Worm (Caenorhabditis elegans) whole organism, L2 larva: ENCODE measurements around the gene C09H10.4.

Experiments
- C34F6.9 ChIP-seq: fragments of 150-350 bp; optimal IDR thresholded peaks from 2 replicates; lab custom pipeline; 2014; ENCODE audit warnings: missing biosample characterization, missing genetic modification characterization
- F13H6.1 ChIP-seq: sonication (generic microtip); optimal IDR thresholded peaks from 2 replicates; lab custom pipeline; 2016; ENCODE audit warnings: missing genetic modification characterization, missing compliant biosample characterization
- R02D3.7 ChIP-seq: fragments of 150-350 bp; optimal IDR thresholded peaks from 2 replicates; lab custom pipeline; 2014; ENCODE audit warnings: missing biosample characterization, missing genetic modification characterization
- ZK546.5 ChIP-seq: sonication (generic microtip); optimal IDR thresholded peaks from 2 replicates; lab custom pipeline; 2017; ENCODE audit warnings: missing biosample characterization, missing genetic modification characterization
- alr-1 ChIP-seq: fragments of 150-350 bp; optimal IDR thresholded peaks from 2 replicates; lab custom pipeline; 2014; ENCODE audit warnings: missing biosample characterization, missing genetic modification characterization
- aly-2 ChIP-seq: fragments of 150-350 bp; optimal IDR thresholded peaks from 2 replicates; lab custom pipeline; 2014; ENCODE audit warnings: missing biosample characterization, missing genetic modification characterization
- ama-1 ChIP-seq: fragments of 150-350 bp; optimal IDR thresholded peaks from 2 replicates; lab custom pipeline; 2018; ENCODE audit warnings: inconsistent platforms
- blmp-1 ChIP-seq: sonication (generic microtip); optimal IDR thresholded peaks from 2 replicates; lab custom pipeline; 2017; ENCODE audit warnings: missing genetic modification characterization, mild to moderate bottlenecking, missing compliant biosample characterization, antibody characterized with exemption, moderate library complexity; ENCODE audit not compliant: insufficient read depth
- ceh-16 ChIP-seq: fragments of 150-350 bp; optimal IDR thresholded peaks from 2 replicates; lab custom pipeline; 2014; ENCODE audit warnings: missing biosample characterization, missing genetic modification characterization
- ceh-82 ChIP-seq: fragments of 150-350 bp; optimal IDR thresholded peaks from 2 replicates; lab custom pipeline; 2014; ENCODE audit warnings: missing biosample characterization, missing genetic modification characterization
- crh-2 ChIP-seq: sonication (generic microtip); optimal IDR thresholded peaks from 2 replicates; lab custom pipeline; 2017; ENCODE audit warnings: missing biosample characterization, missing genetic modification characterization
- dmd-4 ChIP-seq: sonication (generic microtip); optimal IDR thresholded peaks from 2 replicates; lab custom pipeline; 2017; ENCODE audit warnings: missing biosample characterization, missing genetic modification characterization
- egl-27 ChIP-seq: sonication (generic microtip); optimal IDR thresholded peaks from 3 replicates; lab custom pipeline; 2017; ENCODE audit warnings: missing biosample characterization, missing genetic modification reagents, missing genetic modification characterization
- elt-1 ChIP-seq: fragments of 150-350 bp; optimal IDR thresholded peaks from 2 replicates; lab custom pipeline; 2014; ENCODE audit warnings: missing biosample characterization, missing genetic modification characterization
- elt-3 ChIP-seq: sonication (generic microtip); optimal IDR thresholded peaks from 2 replicates; lab custom pipeline; 2017; ENCODE audit warnings: missing biosample characterization, missing genetic modification characterization
- fos-1 ChIP-seq: fragments of 150-350 bp; optimal IDR thresholded peaks from 2 replicates; lab custom pipeline; 2014; ENCODE audit warnings: missing biosample characterization, missing genetic modification characterization
- gmeb-1 ChIP-seq: fragments of 150-350 bp; optimal IDR thresholded peaks from 2 replicates; lab custom pipeline; 2014; ENCODE audit warnings: missing biosample characterization, missing genetic modification characterization
- lin-13 ChIP-seq: fragments of 150-350 bp; optimal IDR thresholded peaks from 2 replicates; lab custom pipeline; 2014; ENCODE audit warnings: missing biosample characterization, missing genetic modification reagents, missing genetic modification characterization
- lin-39 ChIP-seq: fragments of 150-350 bp; optimal IDR thresholded peaks from 2 replicates; lab custom pipeline; 2014; ENCODE audit warnings: missing biosample characterization, missing genetic modification reagents, missing genetic modification characterization
- mbf-1 ChIP-seq: sonication (generic microtip); optimal IDR thresholded peaks from 2 replicates; lab custom pipeline; 2017; ENCODE audit warnings: missing biosample characterization, missing genetic modification characterization
- mdl-1 ChIP-seq, 2 experiments: fragments of 150-350 bp in 1 of 2; sonication (generic microtip) in 1 of 2; optimal IDR thresholded peaks; 2 replicates each; lab custom pipeline; 2017; ENCODE audit warnings: missing biosample characterization in 2 of 2, missing genetic modification characterization in 2 of 2
- nhr-10 ChIP-seq: sonication (generic microtip); optimal IDR thresholded peaks from 2 replicates; lab custom pipeline; 2017; ENCODE audit warnings: missing biosample characterization, missing genetic modification characterization
- nhr-11 ChIP-seq: fragments of 150-350 bp; optimal IDR thresholded peaks from 2 replicates; lab custom pipeline; 2014; ENCODE audit warnings: missing biosample characterization, missing genetic modification characterization
- nhr-12 ChIP-seq: fragments of 150-350 bp; optimal IDR thresholded peaks from 2 replicates; lab custom pipeline; 2014; ENCODE audit warnings: missing biosample characterization, missing genetic modification characterization
- nhr-129 ChIP-seq: fragments of 150-350 bp; optimal IDR thresholded peaks from 2 replicates; lab custom pipeline; 2014; ENCODE audit warnings: missing biosample characterization, missing genetic modification characterization
- nhr-21 ChIP-seq: fragments of 150-350 bp; optimal IDR thresholded peaks from 2 replicates; lab custom pipeline; 2014; ENCODE audit warnings: missing biosample characterization, missing genetic modification characterization
- nhr-23 ChIP-seq: fragments of 150-350 bp; optimal IDR thresholded peaks from 2 replicates; lab custom pipeline; 2014; ENCODE audit warnings: missing biosample characterization, missing genetic modification reagents, missing genetic modification characterization
- nhr-6 ChIP-seq: fragments of 150-350 bp; optimal IDR thresholded peaks from 2 replicates; lab custom pipeline; 2014; ENCODE audit warnings: missing biosample characterization, missing genetic modification characterization
- nhr-77 ChIP-seq: fragments of 150-350 bp; optimal IDR thresholded peaks from 2 replicates; lab custom pipeline; 2014; ENCODE audit warnings: missing biosample characterization, missing genetic modification characterization
- peb-1 ChIP-seq: fragments of 150-350 bp; optimal IDR thresholded peaks from 2 replicates; lab custom pipeline; 2014; ENCODE audit warnings: missing biosample characterization, missing genetic modification characterization
- skn-1 ChIP-seq: sonication (generic microtip); optimal IDR thresholded peaks from 2 replicates; lab custom pipeline; 2017; ENCODE audit warnings: missing biosample characterization, missing genetic modification characterization
- sma-3 ChIP-seq: sonication (generic microtip); optimal IDR thresholded peaks from 2 replicates; lab custom pipeline; 2016; ENCODE audit warnings: missing genetic modification reagents, missing genetic modification characterization, missing compliant biosample characterization
- sma-9 ChIP-seq, 2 experiments: fragments of 150-350 bp in 1 of 2; sonication (generic microtip) in 1 of 2; optimal IDR thresholded peaks; 2 replicates each; lab custom pipeline; 2014 to 2016; ENCODE audit warnings: missing genetic modification characterization in 2 of 2, mild to moderate bottlenecking in 1 of 2, missing biosample characterization in 1 of 2, missing compliant biosample characterization in 1 of 2, missing genetic modification reagents in 1 of 2, moderate library complexity in 1 of 2
- snpc-4 ChIP-seq: fragments of 150-350 bp; optimal IDR thresholded peaks from 2 replicates; lab custom pipeline; 2014; ENCODE audit warnings: missing biosample characterization, missing genetic modification characterization
- unc-39 ChIP-seq: fragments of 150-350 bp; optimal IDR thresholded peaks from 2 replicates; lab custom pipeline; 2014; ENCODE audit warnings: missing biosample characterization, missing genetic modification characterization
- unc-55 ChIP-seq: fragments of 150-350 bp; sonication (generic microtip); optimal IDR thresholded peaks from 3 replicates; lab custom pipeline; 2014; ENCODE audit warnings: missing biosample characterization, missing genetic modification reagents, missing genetic modification characterization
- unc-62 ChIP-seq: fragments of 150-350 bp; optimal IDR thresholded peaks from 2 replicates; lab custom pipeline; 2014; ENCODE audit warnings: missing biosample characterization, missing genetic modification reagents, missing genetic modification characterization
- zag-1 ChIP-seq: fragments of 150-350 bp; optimal IDR thresholded peaks from 2 replicates; lab custom pipeline; 2014; ENCODE audit warnings: missing biosample characterization, missing genetic modification characterization
- ztf-1 ChIP-seq: fragments of 200-800 bp; sonication (Bioruptor generic); conservative IDR thresholded peaks from 2 replicates; pipeline ENCODE4 v1.3.6; 2022; ENCODE audit warnings: missing genetic modification characterization, missing compliant biosample characterization
- ztf-11 ChIP-seq: sonication (generic microtip); optimal IDR thresholded peaks from 2 replicates; lab custom pipeline; 2017; ENCODE audit warnings: missing biosample characterization, missing genetic modification characterization
- ztf-4 ChIP-seq: fragments of 150-350 bp; optimal IDR thresholded peaks from 2 replicates; lab custom pipeline; 2014; ENCODE audit warnings: missing biosample characterization, missing genetic modification characterization

The C09H10.4 gene

DNA sequence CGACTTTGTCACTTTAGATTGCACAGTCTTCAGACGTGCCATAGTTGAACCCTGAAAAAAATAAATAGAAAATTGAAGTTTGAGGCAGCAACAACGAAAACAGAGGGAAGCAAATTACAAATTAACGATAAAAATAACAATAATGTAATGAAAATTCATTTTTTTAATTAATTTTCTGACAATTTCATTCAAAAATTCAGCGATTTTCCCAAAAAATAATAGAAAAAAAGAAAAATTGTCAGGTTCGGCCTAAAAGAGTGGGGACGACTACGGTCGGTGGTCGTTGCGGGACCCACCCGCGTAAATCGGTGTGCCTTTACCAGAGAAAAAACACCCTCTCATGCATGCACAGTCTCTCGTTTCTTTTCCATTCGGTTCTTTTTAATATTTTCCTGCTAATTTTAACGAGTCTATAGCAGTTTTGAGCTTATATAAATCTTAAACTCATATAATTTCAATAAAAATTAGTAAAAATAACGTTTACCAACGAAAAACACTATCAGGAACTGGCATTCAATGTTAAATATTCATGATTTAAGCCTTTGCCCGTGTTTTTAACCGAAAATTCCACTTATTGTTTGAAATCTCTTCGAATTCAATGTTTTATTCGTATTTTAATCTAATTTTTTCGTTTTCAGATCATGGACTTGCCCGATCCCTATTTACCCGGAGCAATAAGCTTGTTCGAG lies 26.5 kb downstream of the C09H10.4 start, which contains the start of the genes rps-9 and lsm-1 (continued):
- TF ChIP-seq nhr-10 (tag; lab: Kevin White, UChicago) (no peak), unc-62 (GFP tag; lab: Kevin White, UChicago) (no peak), nhr-23 (tag; lab: Kevin White, UChicago) (no peak), elt-1 (tag; lab: Kevin White, UChicago) (no peak), nhr-6 (no peak), zag-1 (tag; lab: Kevin White, UChicago) (no peak), peb-1 (tag; lab: Kevin White, UChicago) (no peak), lin-39 (tag; lab: Kevin White, UChicago) (no peak), aly-2 (no peak), nhr-21 (tag; lab: Kevin White, UChicago) (peak; percentile 32), gmeb-1 (tag; lab: Kevin White, UChicago) (peak; percentile 71), sma-9 (GFP tag; optimal IDR thresholded peaks at IDR 0.05; lab: Kevin White, UChicago) (no peak), sma-9 (tag; optimal IDR thresholded peaks at IDR 0.05; lab: Kevin White, UChicago) (no peak), fos-1 (tag; lab: Kevin White, UChicago) (peak; percentile 36), ZK546.5 (no peak), crh-2 (peak; percentile 77), nhr-77 (tag; lab: Kevin White, UChicago) (no peak), nhr-11 (tag; lab: Kevin White, UChicago) (no peak), C34F6.9 (tag; lab: Kevin White, UChicago) (peak; percentile 75)

- no peak for TF ChIP-seq sma-3 (GFP tag; lab: Kevin White, UChicago)
- TF ChIP-seq nhr-11 (tag; lab: Kevin White, UChicago): no peak
Observed at ce11 chrII:11127364-11127763, 27.4 kb downstream of the C09H10.4 start, which contains the start of gene F40F8.1. Gene F40F8.1 (plus strand): TSS chrII:11127664.

DNA sequence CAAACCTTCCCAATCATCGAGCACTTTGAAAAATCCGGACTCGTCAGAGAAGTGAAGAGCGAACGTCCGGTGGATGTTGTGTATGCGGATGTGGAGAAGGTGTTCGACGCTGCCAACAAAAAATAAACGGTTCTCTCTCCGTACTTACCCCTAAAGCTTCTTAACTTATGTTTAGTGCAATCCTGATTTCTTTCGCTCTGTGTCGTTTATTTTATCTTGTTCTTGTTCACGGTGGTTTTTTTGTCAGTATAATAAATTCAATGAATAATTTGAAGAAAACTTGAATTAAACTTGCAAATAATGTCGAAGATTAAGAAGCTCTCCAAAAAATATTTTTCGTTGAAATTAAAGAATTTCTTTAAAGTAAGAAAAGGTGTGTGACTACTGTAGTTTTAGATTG lies 29.0 kb downstream of the C09H10.4 start, which contains the start of gene F40F8.3:
F40F8.3 (plus strand) TSS at position 301 of the 400 bp plus-strand sequence.
- no peak for TF ChIP-seq ztf-1 (GFP tag; lab: Robert Waterston, UW)
- TF ChIP-seq elt-3 (tag; lab: Kevin White, UChicago): no peak
- TF ChIP-seq mbf-1 (tag; lab: Kevin White, UChicago): no peak
- no peak for TF ChIP-seq F13H6.1
- TF ChIP-seq skn-1 (tag; lab: Kevin White, UChicago): no peak
- TF ChIP-seq C34F6.9 (tag; lab: Kevin White, UChicago): no peak
- no peak for TF ChIP-seq alr-1 (tag; lab: Kevin White, UChicago)
- no peak for TF ChIP-seq sma-3 (GFP tag; lab: Kevin White, UChicago)
- TF ChIP-seq nhr-12 (tag; lab: Kevin White, UChicago): no peak
- TF ChIP-seq zag-1 (tag; lab: Kevin White, UChicago): no peak
- TF ChIP-seq lin-13 (GFP tag; lab: Kevin White, UChicago): no peak
- TF ChIP-seq nhr-129: no peak
- TF ChIP-seq ztf-4 (tag; lab: Kevin White, UChicago): no peak
- TF ChIP-seq ZK546.5: no peak
- no peak for TF ChIP-seq ceh-82 (tag; lab: Kevin White, UChicago)
- no peak for TF ChIP-seq lin-39 (tag; lab: Kevin White, UChicago)
- TF ChIP-seq unc-55 (GFP tag; lab: Kevin White, UChicago): no peak
- TF ChIP-seq crh-2: no peak
- no peak for TF ChIP-seq blmp-1
- no peak for TF ChIP-seq mdl-1 (tag; optimal IDR thresholded peaks at IDR 0.05; lab: Kevin White, UChicago)

ce11 chrII:11129517-11129916 lies 29.6 kb downstream of the C09H10.4 start, which contains the start of gene F40F8.12:
Gene F40F8.12 (plus strand): TSS chrII:11129817.
- no peak for TF ChIP-seq ztf-11 (tag; lab: Kevin White, UChicago)

DNA sequence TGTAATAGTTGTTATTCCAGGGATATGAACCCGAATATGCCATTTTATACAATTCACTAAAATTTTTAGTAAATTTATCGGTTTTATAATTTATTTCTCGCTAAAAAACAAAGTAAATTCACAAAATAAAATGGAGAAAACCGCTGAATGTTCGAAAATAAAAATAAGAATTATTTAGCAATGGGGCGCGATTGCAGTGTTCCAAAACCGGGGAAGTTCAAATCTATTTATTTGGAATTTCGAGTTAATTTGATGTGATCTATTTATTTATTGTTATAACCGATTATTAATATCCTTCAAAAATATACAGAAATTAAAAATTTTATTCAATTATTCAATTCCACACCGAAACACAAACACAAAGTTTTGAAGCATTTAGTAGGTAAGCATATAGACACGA lies 32.6 kb downstream of the C09H10.4 start, which contains the start of gene F40F8.11:
F40F8.11 (minus strand) TSS at position 49 of the 400 bp plus-strand sequence.
- TF ChIP-seq ceh-16 (no peak), nhr-129 (peak; percentile 1), ama-1 (lab: Kevin White, UChicago) (no peak), ztf-11 (tag; lab: Kevin White, UChicago) (no peak), C34F6.9 (tag; lab: Kevin White, UChicago) (peak; percentile 60), egl-27 (no peak), aly-2 (no peak), gmeb-1 (tag; lab: Kevin White, UChicago) (peak; percentile 94), ztf-4 (tag; lab: Kevin White, UChicago) (peak; percentile 22), nhr-6 (no peak), crh-2 (peak; percentile 48), lin-13 (GFP tag; lab: Kevin White, UChicago) (peak; percentile 54), ztf-1 (GFP tag; lab: Robert Waterston, UW) (no peak), unc-39 (no peak), lin-39 (tag; lab: Kevin White, UChicago) (no peak), blmp-1 (no peak), nhr-21 (tag; lab: Kevin White, UChicago) (no peak), F13H6.1 (peak; percentile 15), sma-9 (GFP tag; optimal IDR thresholded peaks at IDR 0.05; lab: Kevin White, UChicago) (no peak), sma-9 (tag; optimal IDR thresholded peaks at IDR 0.05; lab: Kevin White, UChicago) (no peak), ceh-82 (tag; lab: Kevin White, UChicago) (no peak), ZK546.5 (no peak), snpc-4 (tag; lab: Kevin White, UChicago) (no peak), peb-1 (tag; lab: Kevin White, UChicago) (no peak), dmd-4 (no peak), nhr-77 (tag; lab: Kevin White, UChicago) (no peak), R02D3.7 (tag; lab: Kevin White, UChicago) (no peak)
